Fruit fly (Drosophila melanogaster) whole organism, embryonic: ENCODE measurements around the gene CG33331.

ENCODE experiments used
- ATbp ChIP-seq: fragments of 200-800 bp; sonication (Bioruptor generic); optimal IDR thresholded peaks from 2 replicates; lab custom pipeline; 2017; ENCODE audit warnings: missing biosample characterization, mild to moderate bottlenecking, missing genetic modification characterization, missing genetic modification reagents
- Antp ChIP-seq: fragments of 200-800 bp; sonication (Bioruptor generic); optimal IDR thresholded peaks from 3 replicates; lab custom pipeline; 2016; ENCODE audit warnings: missing biosample characterization, missing genetic modification characterization
- B-H1 ChIP-seq: fragments of 200-800 bp; sonication (Bioruptor generic); IDR thresholded peaks from 3 replicates; pipeline ENCODE4 v1.3.6; 2022; ENCODE audit warnings: missing biosample characterization, missing genetic modification characterization
- Bdp1 ChIP-seq: fragments of 200-800 bp; sonication (Bioruptor generic); optimal IDR thresholded peaks from 3 replicates; lab custom pipeline; 2016; ENCODE audit warnings: missing biosample characterization, missing genetic modification characterization
- CG10147 ChIP-seq: fragments of 200-800 bp; sonication (Bioruptor generic); optimal IDR thresholded peaks from 2 replicates; lab custom pipeline; 2019; ENCODE audit warnings: missing biosample characterization, mild to moderate bottlenecking, missing genetic modification characterization, moderate library complexity
- CG12299 ChIP-seq: fragments of 200-800 bp; sonication (Bioruptor generic); optimal IDR thresholded peaks from 2 replicates; lab custom pipeline; 2018; ENCODE audit warnings: missing biosample characterization, mild to moderate bottlenecking, missing genetic modification characterization
- CG1602 ChIP-seq: fragments of 200-800 bp; sonication (Bioruptor generic); optimal IDR thresholded peaks from 3 replicates; lab custom pipeline; 2016; ENCODE audit warnings: missing biosample characterization, missing genetic modification characterization
- CG1792 ChIP-seq: fragments of 200-800 bp; sonication (Bioruptor generic); optimal IDR thresholded peaks from 2 replicates; lab custom pipeline; 2016; ENCODE audit warnings: missing biosample characterization, missing genetic modification characterization
- CG2712 ChIP-seq: fragments of 200-800 bp; optimal IDR thresholded peaks from 3 replicates; lab custom pipeline; 2019; ENCODE audit warnings: missing biosample characterization, mild to moderate bottlenecking, missing genetic modification characterization, moderate library complexity
- CG3065 ChIP-seq: fragments of 200-800 bp; sonication (Bioruptor generic); optimal IDR thresholded peaks from 2 replicates; lab custom pipeline; 2016; ENCODE audit warnings: missing biosample characterization, missing genetic modification characterization
- CG32772 ChIP-seq: fragments of 200-800 bp; sonication (Bioruptor generic); IDR thresholded peaks from 2 replicates; pipeline ENCODE4 v1.3.6; 2022; ENCODE audit warnings: missing biosample characterization, missing genetic modification characterization
- CG34224 ChIP-seq: fragments of 200-800 bp; sonication (Bioruptor generic); IDR thresholded peaks from 3 replicates; pipeline ENCODE4 v1.3.6; 2022; ENCODE audit warnings: missing biosample characterization, missing genetic modification characterization; ENCODE audit not compliant: partially characterized antibody
- CG3995 ChIP-seq: fragments of 200-800 bp; sonication (Bioruptor generic); optimal IDR thresholded peaks from 3 replicates; lab custom pipeline; 2016; ENCODE audit warnings: missing biosample characterization, missing genetic modification characterization
- CG4404 ChIP-seq: fragments of 200-800 bp; sonication (Bioruptor generic); IDR thresholded peaks from 2 replicates; pipeline ENCODE4 v1.3.6; 2022; ENCODE audit warnings: missing biosample characterization, missing genetic modification characterization
- CG6272 ChIP-seq: fragments of 200-800 bp; sonication (Bioruptor generic); IDR thresholded peaks from 2 replicates; pipeline ENCODE4 v1.3.6; 2022; ENCODE audit warnings: missing biosample characterization, missing genetic modification characterization
- CG6791 ChIP-seq: fragments of 200-800 bp; sonication (Bioruptor generic); IDR thresholded peaks from 3 replicates; pipeline ENCODE4 v1.3.6; 2022; ENCODE audit warnings: missing biosample characterization, missing genetic modification characterization; ENCODE audit not compliant: partially characterized antibody
- CG7357 ChIP-seq: fragments of 200-800 bp; sonication (Bioruptor generic); IDR thresholded peaks from 3 replicates; pipeline ENCODE4 v1.3.6; 2022; ENCODE audit warnings: missing biosample characterization, missing genetic modification characterization
- CHES-1-like ChIP-seq: fragments of 200-800 bp; sonication (Bioruptor generic); optimal IDR thresholded peaks from 2 replicates; lab custom pipeline; 2016; ENCODE audit warnings: missing biosample characterization, missing genetic modification characterization
- D19A ChIP-seq: fragments of 200-800 bp; optimal IDR thresholded peaks from 3 replicates; lab custom pipeline; 2019; ENCODE audit warnings: missing biosample characterization, mild to moderate bottlenecking, missing genetic modification characterization, moderate library complexity
- Dad ChIP-seq: fragments of 200-800 bp; sonication (Bioruptor generic); optimal IDR thresholded peaks from 3 replicates; lab custom pipeline; 2016; ENCODE audit warnings: missing biosample characterization, missing genetic modification characterization
- E2f1 ChIP-seq: fragments of 200-800 bp; sonication (Bioruptor generic); IDR thresholded peaks from 2 replicates; pipeline ENCODE4 v1.3.6; 2022; ENCODE audit warnings: missing biosample characterization, missing genetic modification characterization
- Fer3 ChIP-seq: fragments of 200-800 bp; sonication (Bioruptor generic); optimal IDR thresholded peaks from 2 replicates; lab custom pipeline; 2018; ENCODE audit warnings: missing biosample characterization, mild to moderate bottlenecking, missing genetic modification characterization, moderate library complexity
- GATAe ChIP-seq: fragments of 200-800 bp; sonication (Bioruptor generic); conservative IDR thresholded peaks from 2 replicates; pipeline ENCODE4 v1.3.6; 2022; ENCODE audit warnings: missing biosample characterization, missing genetic modification characterization
- Med ChIP-seq: fragments of 200-800 bp; sonication (Bioruptor generic); peaks from one replicate; lab custom pipeline; 2016; ENCODE audit warnings: missing biosample characterization, missing genetic modification characterization, mild to moderate bottlenecking, inconsistent platforms, moderate library complexity
- Myb ChIP-seq: fragments of 200-800 bp; sonication (Bioruptor generic); optimal IDR thresholded peaks from 2 replicates; lab custom pipeline; 2016; ENCODE audit warnings: missing biosample characterization, missing genetic modification characterization
- Nf-YC ChIP-seq: fragments of 200-800 bp; optimal IDR thresholded peaks from 3 replicates; lab custom pipeline; 2019; ENCODE audit warnings: missing biosample characterization, mild to moderate bottlenecking, missing genetic modification characterization, moderate library complexity
- Oaz ChIP-seq: fragments of 200-800 bp; sonication (Bioruptor generic); IDR thresholded peaks from 2 replicates; pipeline ENCODE4 v1.3.6; 2022; ENCODE audit warnings: missing biosample characterization, missing genetic modification characterization
- Pdp1 ChIP-seq, 2 experiments: fragments of 200-800 bp; sonication (Bioruptor generic); optimal IDR thresholded peaks; 3 replicates each; lab custom pipeline; 2016; ENCODE audit warnings: missing biosample characterization in 2 of 2, missing genetic modification characterization in 2 of 2, mild to moderate bottlenecking in 1 of 2, moderate library complexity in 1 of 2
- Rfx ChIP-seq: fragments of 200-800 bp; sonication (Bioruptor generic); IDR thresholded peaks from 2 replicates; pipeline ENCODE4 v1.3.6; 2022; ENCODE audit warnings: missing biosample characterization, missing genetic modification characterization
- Sry-δ ChIP-seq: fragments of 200-800 bp; sonication (Bioruptor generic); optimal IDR thresholded peaks from 2 replicates; lab custom pipeline; 2016; ENCODE audit warnings: missing biosample characterization, missing genetic modification characterization
- Trl ChIP-seq, 3 experiments: fragments of >200 bp in 2 of 3; fragments of 200-800 bp in 1 of 3; sonication (Bioruptor generic) in 1 of 3; optimal IDR thresholded peaks; 2 replicates in 1 of 3; 3 replicates in 2 of 3; lab custom pipeline; 2016 to 2017; ENCODE audit warnings: missing biosample characterization in 1 of 3, missing genetic modification characterization in 1 of 3
- aop ChIP-seq: fragments of 200-800 bp; sonication (Bioruptor generic); IDR thresholded peaks from 2 replicates; pipeline ENCODE4 v1.3.6; 2022; ENCODE audit warnings: missing biosample characterization, missing genetic modification characterization
- ara ChIP-seq: fragments of 200-800 bp; sonication (Bioruptor generic); IDR thresholded peaks from 2 replicates; pipeline ENCODE4 v1.3.6; 2022; ENCODE audit warnings: missing biosample characterization, missing genetic modification characterization
- bigmax ChIP-seq: fragments of 200-800 bp; sonication (Bioruptor generic); optimal IDR thresholded peaks from 2 replicates; lab custom pipeline; 2018; ENCODE audit warnings: missing biosample characterization, mild to moderate bottlenecking, missing genetic modification characterization
- cwo ChIP-seq: fragments of 200-800 bp; sonication (Bioruptor generic); optimal IDR thresholded peaks from 3 replicates; lab custom pipeline; 2017; ENCODE audit warnings: missing biosample characterization, missing genetic modification characterization, mild to moderate bottlenecking, moderate library complexity, missing genetic modification reagents
- danr ChIP-seq: fragments of 200-800 bp; sonication (Bioruptor generic); IDR thresholded peaks from 2 replicates; pipeline ENCODE4 v1.3.6; 2022; ENCODE audit warnings: missing biosample characterization, missing genetic modification characterization
- fd102C ChIP-seq: fragments of 200-800 bp; sonication (Bioruptor generic); optimal IDR thresholded peaks from 2 replicates; lab custom pipeline; 2018; ENCODE audit warnings: missing biosample characterization, mild to moderate bottlenecking, missing genetic modification characterization, moderate library complexity
- ham ChIP-seq: fragments of 200-800 bp; sonication (Bioruptor generic); IDR thresholded peaks from 2 replicates; pipeline ENCODE4 v1.3.6; 2022; ENCODE audit warnings: missing biosample characterization, missing genetic modification characterization
- nom ChIP-seq: fragments of 200-800 bp; sonication (Bioruptor generic); optimal IDR thresholded peaks from 2 replicates; lab custom pipeline; 2017; ENCODE audit warnings: missing biosample characterization, missing genetic modification characterization, mild to moderate bottlenecking, moderate library complexity, missing genetic modification reagents
- phol ChIP-seq: fragments of 200-800 bp; sonication (Bioruptor generic); optimal IDR thresholded peaks from 3 replicates; lab custom pipeline; 2018; ENCODE audit warnings: missing biosample characterization, mild to moderate bottlenecking, missing genetic modification characterization, moderate library complexity
- pzg ChIP-seq: fragments of 200-800 bp; sonication (Bioruptor generic); optimal IDR thresholded peaks from 3 replicates; lab custom pipeline; 2018; ENCODE audit warnings: missing biosample characterization, mild to moderate bottlenecking, missing genetic modification characterization, moderate library complexity
- sens ChIP-seq: fragments of 200-800 bp; sonication (Bioruptor generic); peaks from one replicate; lab custom pipeline; 2016; ENCODE audit warnings: missing biosample characterization, missing genetic modification characterization
- seq ChIP-seq: fragments of 200-800 bp; sonication (Bioruptor generic); IDR thresholded peaks from 2 replicates; pipeline ENCODE4 v1.3.6; 2022; ENCODE audit warnings: missing biosample characterization, missing genetic modification characterization
- sob ChIP-seq: fragments of 200-800 bp; sonication (Bioruptor generic); IDR thresholded peaks from 2 replicates; pipeline ENCODE4 v1.3.6; 2022; ENCODE audit warnings: missing biosample characterization, missing genetic modification characterization
- trem ChIP-seq: fragments of 200-800 bp; optimal IDR thresholded peaks from 3 replicates; lab custom pipeline; 2019; ENCODE audit warnings: missing biosample characterization, mild to moderate bottlenecking, missing genetic modification characterization, moderate library complexity
- vvl ChIP-seq: fragments of 200-800 bp; sonication (Bioruptor generic); IDR thresholded peaks from 2 replicates; pipeline ENCODE4 v1.3.6; 2022; ENCODE audit warnings: missing biosample characterization, missing genetic modification characterization

Gene CG33331

DNA sequence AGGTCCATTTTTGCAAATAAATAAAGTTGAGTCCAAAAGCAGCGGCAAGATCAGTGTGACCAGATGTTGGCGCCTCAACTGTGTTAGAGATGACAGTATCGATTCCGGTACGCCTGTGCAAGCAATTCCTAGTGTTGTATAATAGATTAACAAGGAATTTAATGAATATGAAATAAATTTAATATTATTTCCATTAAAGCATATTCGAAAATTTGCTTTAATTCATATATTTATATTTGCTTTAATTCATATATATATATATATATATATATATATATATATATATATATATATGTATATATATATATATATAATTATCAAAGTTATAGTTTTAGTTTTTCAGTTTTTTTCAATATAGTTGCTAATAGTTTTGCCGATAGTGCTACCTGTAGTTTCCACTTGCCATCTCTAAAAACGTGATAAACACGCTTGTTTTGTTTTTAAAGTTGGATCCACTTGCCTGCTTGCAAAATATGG is 12.1 kb downstream of the CG33331 start, which contains the start of the genes Nup93-2 and CG3817 (continued):
- TF ChIP-seq CG12299 (tag; lab: Kevin White, UChicago) (peak; percentile 47), Oaz (GFP tag; lab: Robert Waterston, UW) (no peak), CG4404 (GFP tag; lab: Robert Waterston, UW) (peak; percentile 89), CG10147 (GFP tag; lab: Kevin White, UChicago) (no peak), CHES-1-like (GFP tag; lab: Kevin White, UChicago) (no peak), D19A (tag; lab: Kevin White, UChicago) (no peak), CG6272 (peak; percentile 81), danr (GFP tag; lab: Robert Waterston, UW) (peak; percentile 7; the same call in 1 of the 2 replicates), Bdp1 (no peak), Dad (peak; percentile 51), CG32772 (peak; percentile 74), ham (GFP tag; lab: Robert Waterston, UW) (no peak), CG7357 (GFP tag; lab: Robert Waterston, UW) (peak; percentile 20; the same call in 1 of the 3 replicates), CG34224 (GFP tag; lab: Robert Waterston, UW) (no peak), CG2712 (peak; percentile 78), CG1602 (peak; percentile 57), ATbp (GFP tag; lab: Kevin White, UChicago) (peak; percentile 5), Nf-YC (tag; lab: Kevin White, UChicago) (peak; percentile 72)

DNA sequence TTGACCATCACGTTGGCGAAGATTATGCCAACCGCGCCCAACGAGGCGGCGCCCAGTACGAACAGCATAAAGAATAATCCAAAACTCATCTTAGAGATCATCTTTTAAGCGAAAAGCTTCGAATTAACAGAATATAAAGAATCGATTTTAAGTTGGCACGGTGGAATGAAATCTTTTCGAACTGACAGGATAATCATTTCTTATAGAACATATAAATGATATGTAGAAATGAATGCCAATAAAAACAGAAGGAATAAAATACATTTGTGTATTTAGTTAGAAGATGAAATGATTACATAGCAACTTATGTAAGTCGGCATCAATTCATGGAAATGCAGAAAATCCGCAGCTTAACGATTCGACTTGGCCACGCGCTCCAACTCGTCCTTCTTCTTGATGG is 13.9 kb downstream of the CG33331 start, which contains the start of gene VhaPPA1-2:
Gene VhaPPA1-2, minus strand, starts transcription at position 101 of the 400 bp plus-strand sequence.
- TF ChIP-seq GATAe (no peak), Antp (GFP tag; lab: Kevin White, UChicago) (no peak), seq (no peak), CG1792 (GFP tag; lab: Kevin White, UChicago) (no peak), CG3995 (GFP tag; lab: Kevin White, UChicago) (no peak)
- TF ChIP-seq, all 482 proteins: peak for 0

DNA sequence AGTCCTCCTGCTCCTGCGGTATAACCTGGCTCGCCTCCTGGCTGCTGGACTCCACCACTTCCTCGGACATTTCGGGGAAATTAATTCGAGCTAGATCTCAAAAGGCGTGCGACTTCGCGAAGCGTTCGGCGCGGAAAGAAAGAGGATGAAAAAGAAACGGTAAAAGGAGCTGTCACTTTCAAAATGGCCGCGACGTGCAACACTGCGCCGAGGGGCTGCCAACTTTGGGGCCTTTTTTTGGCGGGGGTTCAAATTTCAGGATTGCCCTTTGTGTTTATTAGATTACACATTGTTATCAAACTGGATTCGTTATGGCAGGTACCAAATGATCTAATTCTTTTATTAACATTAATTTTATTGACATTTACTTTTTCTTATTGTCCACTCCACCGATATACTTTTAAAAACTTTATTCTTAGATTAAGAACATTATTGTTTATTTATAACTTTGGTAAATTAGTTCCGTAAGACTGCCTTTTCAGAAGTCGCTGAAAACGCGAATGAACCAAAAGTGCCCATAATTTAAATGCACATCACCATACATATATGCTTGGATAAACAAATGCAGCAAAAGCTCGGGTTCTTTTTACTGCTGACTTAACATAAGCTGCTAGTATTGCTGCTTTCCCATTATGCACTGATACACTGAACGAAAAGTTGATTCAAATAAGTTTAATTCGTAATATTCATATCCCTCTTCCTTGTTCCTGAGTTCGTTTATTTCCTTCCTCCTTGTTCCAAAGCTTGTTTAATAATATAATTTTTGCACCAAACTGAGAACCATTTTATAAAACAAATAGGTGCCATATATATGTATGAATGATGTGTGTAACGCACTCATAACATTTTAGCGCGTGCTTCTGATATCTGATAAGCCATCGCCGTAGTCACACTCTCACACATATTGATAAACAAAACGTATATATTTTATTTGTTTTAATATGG is 15.4 kb downstream of the CG33331 start, which contains the start of gene RpS5b:
Gene RpS5b, minus strand, starts transcription at position 156 of the 945 bp plus-strand sequence.
- TF ChIP-seq sens (GFP tag; lab: Kevin White, UChicago) (peak; percentile 65), CG3065 (no peak), Sry-δ (peak; percentile 10), Pdp1 (GFP tag; optimal IDR thresholded peaks at IDR 0.05; lab: Kevin White, UChicago) (peak in 1 of 2 experiments; percentile 25), sob (GFP tag; lab: Robert Waterston, UW) (0 out of 2 replicates have a peak, but pooled peaks have one; percentile 12), bigmax (GFP tag; lab: Kevin White, UChicago) (no peak), phol (tag; lab: Kevin White, UChicago) (peak; percentile 75), Med (GFP tag; lab: Kevin White, UChicago) (peak; percentile 53), nom (GFP tag; lab: Kevin White, UChicago) (peak; percentile 43), Myb (GFP tag; lab: Kevin White, UChicago) (peak; percentile 78), ara (GFP tag; lab: Robert Waterston, UW) (0 out of 2 replicates have a peak, but pooled peaks have one; percentile 9), CG6791 (GFP tag; lab: Robert Waterston, UW) (no peak), cwo (peak; percentile 32), pzg (GFP tag; lab: Kevin White, UChicago) (peak; percentile 52), fd102C (GFP tag; lab: Kevin White, UChicago) (no peak), E2f1 (no peak), aop (no peak), Trl (optimal IDR thresholded peaks at IDR 0.05; lab: Kevin White, UChicago) (no peak), Trl (GFP tag; optimal IDR thresholded peaks at IDR 0.05; lab: Kevin White, UChicago) (no peak), Rfx (GFP tag; lab: Robert Waterston, UW) (peak; percentile 34; the same call in 1 of the 2 replicates), B-H1 (GFP tag; lab: Robert Waterston, UW) (no peak), vvl (GFP tag; lab: Robert Waterston, UW) (no peak), Fer3 (tag; lab: Kevin White, UChicago) (peak; percentile 3), trem (tag; lab: Kevin White, UChicago) (peak; percentile 95)
